Fruit fly (Drosophila melanogaster) whole organism, embryonic: ENCODE data around the gene unk.
A peak's percentile ranks its signal among the peaks of the same experiment; 100 is the strongest.

ENCODE experiments used
- C15 ChIP-seq: fragments of 200-800 bp; sonication (Bioruptor generic); IDR thresholded peaks from 3 replicates; pipeline ENCODE4 v1.3.6; 2022; ENCODE audit warnings: missing biosample characterization, missing genetic modification characterization
- CG10565 ChIP-seq: fragments of 200-800 bp; sonication (Bioruptor generic); optimal IDR thresholded peaks from 3 replicates; lab custom pipeline; 2016; ENCODE audit warnings: missing biosample characterization, mild to moderate bottlenecking, missing genetic modification characterization
- CG12744 ChIP-seq: fragments of 200-800 bp; sonication (Bioruptor generic); optimal IDR thresholded peaks from 2 replicates; lab custom pipeline; 2016; ENCODE audit warnings: missing biosample characterization, missing genetic modification characterization
- CG15073 ChIP-seq: fragments of 200-800 bp; sonication (Bioruptor generic); optimal IDR thresholded peaks from 2 replicates; lab custom pipeline; 2016; ENCODE audit warnings: missing biosample characterization, missing genetic modification characterization
- CG17186 ChIP-seq: fragments of 200-800 bp; sonication (Bioruptor generic); optimal IDR thresholded peaks from 3 replicates; lab custom pipeline; 2017; ENCODE audit warnings: missing biosample characterization, missing genetic modification reagents, missing genetic modification characterization
- CG17328 ChIP-seq: fragments of 200-800 bp; sonication (Bioruptor generic); IDR thresholded peaks from 2 replicates; pipeline ENCODE4 v1.3.6; 2022; ENCODE audit warnings: missing biosample characterization, missing genetic modification characterization
- CG17802 ChIP-seq: fragments of 200-800 bp; sonication (Bioruptor generic); optimal IDR thresholded peaks from 2 replicates; lab custom pipeline; 2018; ENCODE audit warnings: missing biosample characterization, mild to moderate bottlenecking, missing genetic modification characterization, moderate library complexity
- CG18262 ChIP-seq: fragments of 200-800 bp; optimal IDR thresholded peaks from 3 replicates; lab custom pipeline; 2019; ENCODE audit warnings: missing biosample characterization, mild to moderate bottlenecking, missing genetic modification characterization, moderate library complexity
- CG2129 ChIP-seq: fragments of 200-800 bp; sonication (Bioruptor generic); IDR thresholded peaks from 2 replicates; pipeline ENCODE4 v1.3.6; 2022; ENCODE audit warnings: missing biosample characterization, missing genetic modification characterization; ENCODE audit not compliant: partially characterized antibody
- CG2199 ChIP-seq: fragments of 200-800 bp; sonication (Bioruptor generic); IDR thresholded peaks from 3 replicates; pipeline ENCODE4 v1.3.6; 2022; ENCODE audit warnings: missing biosample characterization, missing genetic modification characterization
- CG30020 ChIP-seq: fragments of 200-800 bp; optimal IDR thresholded peaks from 2 replicates; lab custom pipeline; 2019; ENCODE audit warnings: missing biosample characterization, mild to moderate bottlenecking, missing genetic modification characterization, moderate library complexity
- CG30431 ChIP-seq: fragments of 200-800 bp; sonication (Bioruptor generic); optimal IDR thresholded peaks from 2 replicates; lab custom pipeline; 2017; ENCODE audit warnings: missing biosample characterization, missing genetic modification characterization
- CG3407 ChIP-seq: fragments of 200-800 bp; sonication (Bioruptor generic); optimal IDR thresholded peaks from 2 replicates; lab custom pipeline; 2018; ENCODE audit warnings: missing biosample characterization, mild to moderate bottlenecking, missing genetic modification characterization
- CG5953 ChIP-seq: fragments of 200-800 bp; sonication (Bioruptor generic); IDR thresholded peaks from 2 replicates; pipeline ENCODE4 v1.3.6; 2022; ENCODE audit warnings: missing biosample characterization, missing genetic modification characterization
- CG6854 ChIP-seq: fragments of 200-800 bp; sonication (Bioruptor generic); optimal IDR thresholded peaks from 3 replicates; lab custom pipeline; 2017; ENCODE audit warnings: missing biosample characterization, mild to moderate bottlenecking, missing genetic modification characterization
- CoRest ChIP-seq: fragments of 200-800 bp; sonication (Bioruptor generic); optimal IDR thresholded peaks from 3 replicates; lab custom pipeline; 2018; ENCODE audit warnings: missing biosample characterization, mild to moderate bottlenecking, missing genetic modification characterization, moderate library complexity
- Doc2 ChIP-seq: fragments of 200-800 bp; sonication (Bioruptor generic); IDR thresholded peaks from 2 replicates; pipeline ENCODE4 v1.3.6; 2022; ENCODE audit warnings: missing biosample characterization, missing genetic modification characterization
- Dp ChIP-seq: fragments of 200-800 bp; sonication (Bioruptor generic); optimal IDR thresholded peaks from 2 replicates; lab custom pipeline; 2018; ENCODE audit warnings: missing biosample characterization, mild to moderate bottlenecking, missing genetic modification characterization, moderate library complexity
- Eip74EF ChIP-seq, 2 experiments: fragments of 200-800 bp in 1 of 2; fragments of >200 bp in 1 of 2; sonication (Bioruptor generic) in 1 of 2; optimal IDR thresholded peaks; 2 replicates each; lab custom pipeline; 2017 to 2019; ENCODE audit warnings: missing biosample characterization in 2 of 2, missing genetic modification characterization in 2 of 2, mild to moderate bottlenecking in 1 of 2, moderate library complexity in 1 of 2
- H15 ChIP-seq: fragments of 200-800 bp; sonication (Bioruptor generic); IDR thresholded peaks from 3 replicates; pipeline ENCODE4 v1.3.6; 2022; ENCODE audit warnings: missing biosample characterization, missing genetic modification characterization
- Hr51 ChIP-seq, 2 experiments: fragments of 200-800 bp; sonication (Bioruptor generic); optimal IDR thresholded peaks; 2 replicates in 1 of 2; 3 replicates in 1 of 2; lab custom pipeline; 2016 to 2018; ENCODE audit warnings: missing biosample characterization in 2 of 2, missing genetic modification characterization in 2 of 2, mild to moderate bottlenecking in 1 of 2, moderate library complexity in 1 of 2
- Jarid2 ChIP-seq: fragments of 200-800 bp; sonication (Bioruptor generic); optimal IDR thresholded peaks from 3 replicates; lab custom pipeline; 2017; ENCODE audit warnings: mild to moderate bottlenecking, missing biosample characterization, missing genetic modification reagents, missing genetic modification characterization
- MBD-R2 ChIP-seq: fragments of 200-800 bp; sonication (Bioruptor generic); IDR thresholded peaks from 2 replicates; pipeline ENCODE4 v1.3.6; 2022; ENCODE audit warnings: missing biosample characterization, missing genetic modification characterization
- NC2β ChIP-seq: fragments of 200-800 bp; sonication (Bioruptor generic); optimal IDR thresholded peaks from 2 replicates; lab custom pipeline; 2016; ENCODE audit warnings: missing biosample characterization, missing genetic modification characterization
- Oli ChIP-seq: fragments of 200-800 bp; sonication (Bioruptor generic); optimal IDR thresholded peaks from 2 replicates; lab custom pipeline; 2018; ENCODE audit warnings: missing biosample characterization, mild to moderate bottlenecking, missing genetic modification characterization, moderate library complexity
- Opbp ChIP-seq: fragments of 200-800 bp; sonication (Bioruptor generic); IDR thresholded peaks from 3 replicates; pipeline ENCODE4 v1.3.6; 2022; ENCODE audit warnings: missing biosample characterization, missing genetic modification characterization; ENCODE audit not compliant: partially characterized antibody
- Rfx ChIP-seq: fragments of 200-800 bp; sonication (Bioruptor generic); IDR thresholded peaks from 2 replicates; pipeline ENCODE4 v1.3.6; 2022; ENCODE audit warnings: missing biosample characterization, missing genetic modification characterization
- Ssrp ChIP-seq: fragments of 200-800 bp; sonication (Bioruptor generic); optimal IDR thresholded peaks from 2 replicates; lab custom pipeline; 2018; ENCODE audit warnings: missing biosample characterization, mild to moderate bottlenecking, missing genetic modification characterization, moderate library complexity
- Xbp1 ChIP-seq: fragments of 200-800 bp; sonication (Bioruptor generic); optimal IDR thresholded peaks from 3 replicates; lab custom pipeline; 2016; ENCODE audit warnings: missing biosample characterization, mild to moderate bottlenecking, missing genetic modification characterization
- ara ChIP-seq: fragments of 200-800 bp; sonication (Bioruptor generic); IDR thresholded peaks from 2 replicates; pipeline ENCODE4 v1.3.6; 2022; ENCODE audit warnings: missing biosample characterization, missing genetic modification characterization
- ase ChIP-seq: fragments of 200-800 bp; sonication (Bioruptor generic); IDR thresholded peaks from 3 replicates; pipeline ENCODE4 v1.3.6; 2022; ENCODE audit warnings: missing biosample characterization, missing genetic modification characterization
- cas ChIP-seq: fragments of 200-800 bp; sonication (Bioruptor generic); IDR thresholded peaks from 2 replicates; pipeline ENCODE4 v1.3.6; 2022; ENCODE audit warnings: missing biosample characterization, missing genetic modification characterization
- chm ChIP-seq: fragments of 200-800 bp; sonication (Bioruptor generic); IDR thresholded peaks from 2 replicates; pipeline ENCODE4 v1.3.6; 2022; ENCODE audit warnings: missing biosample characterization, missing genetic modification characterization
- chn ChIP-seq: fragments of 200-800 bp; sonication (Bioruptor generic); optimal IDR thresholded peaks from 2 replicates; lab custom pipeline; 2016; ENCODE audit warnings: missing biosample characterization, missing genetic modification characterization
- dmrt11E ChIP-seq: fragments of 200-800 bp; sonication (Bioruptor generic); optimal IDR thresholded peaks from 3 replicates; lab custom pipeline; 2018; ENCODE audit warnings: missing biosample characterization, mild to moderate bottlenecking, missing genetic modification characterization, moderate library complexity
- dpn ChIP-seq, 2 experiments: fragments of 200-800 bp; sonication (Bioruptor generic); optimal IDR thresholded peaks; 3 replicates each; lab custom pipeline; 2016; ENCODE audit warnings: missing biosample characterization in 2 of 2, missing genetic modification characterization in 2 of 2
- fd96Cb ChIP-seq: fragments of 200-800 bp; sonication (Bioruptor generic); optimal IDR thresholded peaks from 2 replicates; lab custom pipeline; 2018; ENCODE audit warnings: missing biosample characterization, mild to moderate bottlenecking, missing genetic modification characterization, moderate library complexity
- ftz-f1 ChIP-seq: fragments of 200-800 bp; sonication (Bioruptor generic); optimal IDR thresholded peaks from 2 replicates; lab custom pipeline; 2016; ENCODE audit warnings: missing biosample characterization, missing genetic modification characterization
- gem ChIP-seq: fragments of 200-800 bp; sonication (Bioruptor generic); optimal IDR thresholded peaks from 2 replicates; lab custom pipeline; 2019; ENCODE audit warnings: missing biosample characterization, mild to moderate bottlenecking, missing genetic modification characterization, moderate library complexity
- hbn ChIP-seq: fragments of 200-800 bp; sonication (Bioruptor generic); IDR thresholded peaks from 2 replicates; pipeline ENCODE4 v1.3.6; 2022; ENCODE audit warnings: missing biosample characterization, missing genetic modification characterization; ENCODE audit not compliant: partially characterized antibody
- insv ChIP-seq, 2 experiments: fragments of 200-800 bp; sonication (Bioruptor generic); optimal IDR thresholded peaks; 3 replicates each; lab custom pipeline; 2016 to 2018; ENCODE audit warnings: missing biosample characterization in 2 of 2, missing genetic modification characterization in 2 of 2
- klu ChIP-seq: fragments of 200-800 bp; sonication (Bioruptor generic); IDR thresholded peaks from 2 replicates; pipeline ENCODE4 v1.3.6; 2022; ENCODE audit warnings: missing biosample characterization, missing genetic modification characterization
- odd ChIP-seq: fragments of 200-800 bp; sonication (Bioruptor generic); optimal IDR thresholded peaks from 2 replicates; lab custom pipeline; 2017; ENCODE audit warnings: missing biosample characterization, mild to moderate bottlenecking, missing genetic modification characterization
- org-1 ChIP-seq: fragments of 200-800 bp; sonication (Bioruptor generic); optimal IDR thresholded peaks from 2 replicates; lab custom pipeline; 2017; ENCODE audit warnings: missing biosample characterization, missing genetic modification characterization
- peb ChIP-seq: fragments of 200-800 bp; sonication (Bioruptor generic); IDR thresholded peaks from 2 replicates; pipeline ENCODE4 v1.3.6; 2022; ENCODE audit warnings: missing biosample characterization, missing genetic modification characterization
- pho ChIP-seq: fragments of 200-800 bp; sonication (Bioruptor generic); optimal IDR thresholded peaks from 2 replicates; lab custom pipeline; 2016; ENCODE audit warnings: missing biosample characterization, missing genetic modification characterization
- sens ChIP-seq: fragments of 200-800 bp; sonication (Bioruptor generic); peaks from one replicate; lab custom pipeline; 2016; ENCODE audit warnings: missing biosample characterization, missing genetic modification characterization
- sna ChIP-seq: fragments of 200-800 bp; sonication (Bioruptor generic); IDR thresholded peaks from 2 replicates; pipeline ENCODE4 v1.3.6; 2022; ENCODE audit warnings: missing biosample characterization, missing genetic modification characterization; ENCODE audit not compliant: partially characterized antibody
- stwl ChIP-seq: fragments of 200-800 bp; sonication (Bioruptor generic); optimal IDR thresholded peaks from 3 replicates; lab custom pipeline; 2018; ENCODE audit warnings: missing biosample characterization, mild to moderate bottlenecking, missing genetic modification characterization, moderate library complexity
- unpg ChIP-seq: fragments of 200-800 bp; sonication (Bioruptor generic); optimal IDR thresholded peaks from 3 replicates; lab custom pipeline; 2018; ENCODE audit warnings: missing biosample characterization, mild to moderate bottlenecking, missing genetic modification characterization, moderate library complexity
- zfh2 ChIP-seq: fragments of 200-800 bp; sonication (Bioruptor generic); optimal IDR thresholded peaks from 2 replicates; lab custom pipeline; 2016; ENCODE audit warnings: missing biosample characterization, missing genetic modification characterization

Gene unk

DNA sequence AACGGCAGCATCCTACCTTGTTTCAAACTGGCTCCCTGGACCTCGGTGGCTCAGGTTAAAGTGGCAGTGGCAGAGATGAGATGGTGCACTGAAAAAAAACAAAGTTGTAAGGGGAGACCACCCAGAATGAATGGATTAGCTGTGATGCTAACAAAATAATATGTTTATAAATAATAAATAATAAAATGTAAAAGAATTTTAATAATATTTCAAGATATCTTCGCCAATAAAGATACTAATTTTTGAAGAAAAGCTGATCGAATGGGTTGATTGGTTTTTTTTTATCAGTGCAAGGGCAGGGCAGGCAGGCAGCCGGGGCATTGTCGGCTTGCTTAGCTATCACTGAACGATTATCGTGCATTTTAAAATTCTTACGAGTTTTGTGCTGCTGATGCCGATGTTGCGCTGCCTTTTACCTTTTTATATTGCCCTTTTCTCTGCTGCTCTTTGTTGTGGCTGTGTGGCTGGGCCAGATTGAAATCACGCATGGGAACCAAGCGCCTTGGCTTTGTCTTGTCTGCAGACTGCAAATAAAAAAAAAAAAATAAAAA, 8.6 kb downstream of the unk start (continued):
- no peak for TF ChIP-seq ftz-f1
- no peak for TF ChIP-seq C15 (GFP tag; lab: Robert Waterston, UW)
- TF ChIP-seq CoRest (tag; lab: Kevin White, UChicago), result peak; percentile 24
- no peak for TF ChIP-seq insv (GFP tag; optimal IDR thresholded peaks at IDR 0.05; lab: Kevin White, UChicago)
- peak; percentile 33 for TF ChIP-seq fd96Cb (tag; lab: Kevin White, UChicago)
- TF ChIP-seq H15, result no peak
- no peak for TF ChIP-seq CG2129 (GFP tag; lab: Robert Waterston, UW)
- no peak for TF ChIP-seq peb
- no peak for TF ChIP-seq Hr51 (GFP tag; optimal IDR thresholded peaks at IDR 0.05; lab: Kevin White, UChicago)
- TF ChIP-seq CG3407 (GFP tag; lab: Kevin White, UChicago), result no peak
- TF ChIP-seq chm (GFP tag; lab: Robert Waterston, UW), result peak; percentile 53; the same call in 1 of the 2 replicates
- TF ChIP-seq gem, result peak; percentile 64
- peak; percentile 85 for TF ChIP-seq dmrt11E (tag; lab: Kevin White, UChicago)
- peak; percentile 17 for TF ChIP-seq Ssrp (tag; lab: Kevin White, UChicago)
- peak; percentile 50; the same call in 1 of the 2 replicates for TF ChIP-seq ara
- TF ChIP-seq CG17328 (GFP tag; lab: Robert Waterston, UW), result peak; percentile 65
- peak; percentile 31 for TF ChIP-seq odd (GFP tag; lab: Kevin White, UChicago)
- TF ChIP-seq sna, result no peak
- no peak for TF ChIP-seq hbn (GFP tag; lab: Robert Waterston, UW)
- no peak for TF ChIP-seq CG15073
- TF ChIP-seq Oli (tag; lab: Kevin White, UChicago), result no peak
- peak; percentile 63 for TF ChIP-seq sens
- no peak for TF ChIP-seq CG2199
- TF ChIP-seq CG18262 (tag; lab: Kevin White, UChicago), result peak; percentile 73
- TF ChIP-seq cas (GFP tag; lab: Robert Waterston, UW), result no peak
- TF ChIP-seq pho (GFP tag; lab: Kevin White, UChicago), result no peak
- TF ChIP-seq Rfx (GFP tag; lab: Robert Waterston, UW), result no peak
- no peak for TF ChIP-seq Eip74EF (GFP tag; optimal IDR thresholded peaks at IDR 0.05; lab: Kevin White, UChicago)
- TF ChIP-seq Dp (GFP tag; lab: Kevin White, UChicago), result no peak
- no peak for TF ChIP-seq Jarid2
- TF ChIP-seq CG17186 (GFP tag; lab: Kevin White, UChicago), result no peak
- no peak for TF ChIP-seq ase
- no peak for TF ChIP-seq CG10565 (GFP tag; lab: Kevin White, UChicago)
- TF ChIP-seq CG12744 (GFP tag; lab: Kevin White, UChicago), result no peak
- no peak for TF ChIP-seq CG5953 (GFP tag; lab: Robert Waterston, UW)
- TF ChIP-seq dpn (GFP tag; optimal IDR thresholded peaks at IDR 0.05; lab: Kevin White, UChicago), result no peak
- TF ChIP-seq unpg, result peak; percentile 34
- TF ChIP-seq Opbp (GFP tag; lab: Robert Waterston, UW), result no peak
- no peak for TF ChIP-seq CG30020
- no peak for TF ChIP-seq CG17802 (tag; lab: Kevin White, UChicago)
- no peak for TF ChIP-seq Doc2
- TF ChIP-seq MBD-R2 (GFP tag; lab: Robert Waterston, UW), result no peak
- TF ChIP-seq CG30431 (GFP tag; lab: Kevin White, UChicago), result peak; percentile 17
- TF ChIP-seq NC2β (GFP tag; lab: Kevin White, UChicago), result no peak
- TF ChIP-seq CG6854 (GFP tag; lab: Kevin White, UChicago), result no peak
- no peak for TF ChIP-seq stwl (tag; lab: Kevin White, UChicago)
- TF ChIP-seq chn (GFP tag; lab: Kevin White, UChicago), result no peak
- TF ChIP-seq klu (GFP tag; lab: Robert Waterston, UW), result no peak
- TF ChIP-seq org-1 (GFP tag; lab: Kevin White, UChicago), result no peak
- TF ChIP-seq Xbp1 (GFP tag; lab: Kevin White, UChicago), result peak; percentile 9
- no peak for TF ChIP-seq zfh2 (GFP tag; lab: Kevin White, UChicago)
